Worm (Caenorhabditis elegans) whole organism, L1 larva: ENCODE results near the gene sipa-1.

ENCODE experiments used
- lin-13 ChIP-seq: fragments of 150-350 bp; optimal IDR thresholded peaks from 2 replicates; lab custom pipeline; 2014; ENCODE audit warnings: missing biosample characterization, missing genetic modification reagents, missing genetic modification characterization
- lsy-2 ChIP-seq, 2 experiments: fragments of 150-350 bp; optimal IDR thresholded peaks; 2 replicates each; lab custom pipeline; 2014; ENCODE audit warnings: missing biosample characterization in 2 of 2, missing genetic modification characterization in 2 of 2
- ztf-4 ChIP-seq: fragments of 150-350 bp; optimal IDR thresholded peaks from 2 replicates; lab custom pipeline; 2014; ENCODE audit warnings: missing biosample characterization, missing genetic modification characterization

- TF ChIP-seq ztf-4 (tag; lab: Kevin White, UChicago) (no peak), lin-13 (GFP tag; lab: Kevin White, UChicago) (no peak), lsy-2 (tag; optimal IDR thresholded peaks at IDR 0.05; lab: Kevin White, UChicago) (no peak)
Measured at ce11 chrV:11618173-11618572, 18.9 kb downstream of the sipa-1 start, which contains the start of gene glb-15.
